Comparison of ENCODE assay signal across 2 fruit fly cellular contexts in the genomic region with DNA sequence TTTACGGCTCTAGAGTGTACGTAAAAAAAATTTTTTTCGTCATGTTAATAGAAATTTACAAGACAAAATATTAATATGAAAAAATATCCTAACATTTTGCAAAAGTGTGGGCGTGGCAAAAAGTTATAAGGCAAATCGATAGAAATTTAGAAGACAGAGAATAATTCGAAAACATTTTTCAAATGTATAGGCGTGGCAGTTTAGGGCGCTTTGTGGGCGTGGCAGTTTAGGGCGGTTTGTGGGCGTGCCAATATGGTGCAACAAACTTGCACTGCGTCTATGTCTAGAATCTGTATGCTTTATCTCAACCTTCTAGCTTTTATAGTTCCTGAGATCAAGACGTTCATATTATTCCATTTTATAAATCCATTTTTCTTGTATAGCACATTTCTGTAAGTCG.
TF ChIP-seq lines count a peak whose summit lies in the region.

No protein-coding gene starts in this region.

- no peak for TF ChIP-seq CTCF in whole organism, embryonic (GFP tag; optimal IDR thresholded peaks at IDR 0.05; lab: Kevin White, UChicago)

TF ChIP-seq in whole organism, embryonic, 481 proteins besides CTCF, POLR2A, EP300 and RAD21:
- TF ChIP-seq hbn (GFP tag; IDR thresholded peaks at IDR 0.05; lab: Robert Waterston, UW; ENCODE audit: partially characterized antibody) (no peak), jigr1 (GFP tag; IDR thresholded peaks at IDR 0.05; lab: Robert Waterston, UW) (no peak), fd102C (GFP tag; optimal IDR thresholded peaks at IDR 0.05; lab: Kevin White, UChicago) (no peak), Usf (GFP tag; optimal IDR thresholded peaks at IDR 0.05; lab: Kevin White, UChicago) (no peak), Xrp1 (GFP tag; IDR thresholded peaks at IDR 0.05; lab: Robert Waterston, UW) (no peak), CG6791 (GFP tag; IDR thresholded peaks at IDR 0.05; lab: Robert Waterston, UW; ENCODE audit: partially characterized antibody) (no peak), Dfd (GFP tag; optimal IDR thresholded peaks at IDR 0.05; lab: Kevin White, UChicago) (peak in 1 of 2 experiments; percentile 7), CG1603 (tag; optimal IDR thresholded peaks at IDR 0.05; lab: Kevin White, UChicago) (peak; percentile 12), CG2202 (tag; optimal IDR thresholded peaks at IDR 0.05; lab: Kevin White, UChicago) (no peak), Med (GFP tag; lab: Kevin White, UChicago) (peak; percentile 5), CG3065 (GFP tag; optimal IDR thresholded peaks at IDR 0.05; lab: Kevin White, UChicago) (peak; percentile 63), CG18619 (GFP tag; optimal IDR thresholded peaks at IDR 0.05; lab: Kevin White, UChicago) (no peak), nom (GFP tag; optimal IDR thresholded peaks at IDR 0.05; lab: Kevin White, UChicago) (no peak)
TF ChIP-seq in whole organism, embryonic: peak in this region for 4.

TF ChIP-seq in whole organism, wandering third instar larva, 38 proteins besides CTCF, POLR2A, EP300 and RAD21:
- TF ChIP-seq Dfd (GFP tag; optimal IDR thresholded peaks at IDR 0.05; lab: Kevin White, UChicago), result peak; percentile 81
- TF ChIP-seq HLH106 (tag; optimal IDR thresholded peaks at IDR 0.05; lab: Kevin White, UChicago), result no peak
- no peak for TF ChIP-seq lola (GFP tag; optimal IDR thresholded peaks at IDR 0.05; lab: Kevin White, UChicago)
- no peak for TF ChIP-seq N (GFP tag; optimal IDR thresholded peaks at IDR 0.05; lab: Kevin White, UChicago)
- TF ChIP-seq Hnf4 (GFP tag; optimal IDR thresholded peaks at IDR 0.05; lab: Kevin White, UChicago), result no peak
- no peak for TF ChIP-seq OdsH (GFP tag; optimal IDR thresholded peaks at IDR 0.05; lab: Kevin White, UChicago)
TF ChIP-seq in whole organism, wandering third instar larva: peak in this region for 1.
